Worm (Caenorhabditis elegans): ENCODE measurements around the gene far-8.

The far-8 gene

ce11 chrIII:879634-880033 lies 36.9 kb downstream of the far-8 start, which contains the start of the genes T24C4.5 and ucr-2.3:
TSS of gene T24C4.5 (minus strand) at chrIII:879734.
TSS of gene ucr-2.3 (plus strand) at chrIII:879860.
- TF ChIP-seq lin-39 (tag; optimal IDR thresholded peaks at IDR 0.05) (no peak), lsy-12 (tag; optimal IDR thresholded peaks at IDR 0.05) (no peak), elt-2 (tag; optimal IDR thresholded peaks at IDR 0.05) (no peak), ceh-9 (tag; optimal IDR thresholded peaks at IDR 0.05) (no peak), snpc-4 (tag; optimal IDR thresholded peaks at IDR 0.05) (no peak), fkh-10 (GFP tag; optimal IDR thresholded peaks at IDR 0.05) (no peak), egl-27 (tag; optimal IDR thresholded peaks at IDR 0.05) (no peak), nhr-76 (tag; optimal IDR thresholded peaks at IDR 0.05) (no peak), tbx-2 (tag; optimal IDR thresholded peaks at IDR 0.05) (no peak), ama-1 (optimal IDR thresholded peaks at IDR 0.05) (no peak), unc-39 (tag; optimal IDR thresholded peaks at IDR 0.05) (no peak), daf-12 (tag; optimal IDR thresholded peaks at IDR 0.05) (no peak)

DNA sequence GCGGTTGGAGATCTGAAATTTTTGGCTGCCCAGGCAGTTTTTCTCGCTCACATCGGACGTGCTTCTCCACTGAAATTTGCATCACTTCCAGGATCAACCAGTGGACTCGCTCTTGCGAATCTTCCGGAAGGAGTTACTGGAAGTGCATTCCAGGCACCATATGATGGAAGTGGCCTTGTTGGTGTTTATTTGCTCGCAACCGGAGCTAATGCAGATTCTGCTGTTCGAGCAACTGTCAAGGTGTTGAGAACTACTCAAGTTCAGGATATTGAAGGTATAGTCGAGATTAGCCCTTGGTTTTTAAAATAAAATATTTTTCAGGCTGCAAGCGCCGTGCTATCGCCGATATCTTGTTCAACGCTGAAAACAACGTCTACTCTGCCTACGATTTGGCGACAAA lies 38.1 kb downstream of the far-8 start:
- no peak for TF ChIP-seq ceh-16 (tag; optimal IDR thresholded peaks at IDR 0.05)
- no peak for TF ChIP-seq lsy-12 (tag; optimal IDR thresholded peaks at IDR 0.05)
- peak; percentile 8 for TF ChIP-seq nhr-43 (tag; optimal IDR thresholded peaks at IDR 0.05; ENCODE audit: poor library complexity, severe bottlenecking)

DNA sequence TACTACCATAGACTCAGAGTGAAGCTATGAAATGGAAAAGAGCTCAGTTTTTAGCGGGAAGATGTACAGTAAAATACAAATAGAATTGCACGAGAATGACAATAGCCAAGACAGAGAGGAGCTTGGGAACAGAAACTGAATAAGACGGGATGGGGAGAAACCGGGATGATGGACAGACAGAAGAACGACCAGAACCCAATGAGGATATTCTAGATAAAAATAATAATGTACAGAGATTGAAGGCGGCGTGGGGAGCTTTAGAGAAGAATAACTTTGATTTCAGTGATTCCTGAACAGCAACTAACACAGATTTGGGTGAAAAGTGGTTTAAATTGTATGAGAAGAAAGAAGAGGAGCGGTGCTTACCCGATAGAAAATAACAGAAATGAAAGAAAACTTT lies 38.7 kb downstream of the far-8 start:
- TF ChIP-seq hmg-11 (tag; optimal IDR thresholded peaks at IDR 0.05) (no peak), daf-12 (tag; optimal IDR thresholded peaks at IDR 0.05) (no peak), nfya-1 (tag; optimal IDR thresholded peaks at IDR 0.05; ENCODE audit: insufficient read depth) (no peak), eor-1 (tag; optimal IDR thresholded peaks at IDR 0.05) (no peak), nhr-43 (tag; optimal IDR thresholded peaks at IDR 0.05; ENCODE audit: poor library complexity, severe bottlenecking) (no peak), ceh-82 (tag; optimal IDR thresholded peaks at IDR 0.05) (no peak), aly-2 (tag; optimal IDR thresholded peaks at IDR 0.05) (no peak), snpc-4 (tag; optimal IDR thresholded peaks at IDR 0.05) (no peak), ceh-16 (tag; optimal IDR thresholded peaks at IDR 0.05) (no peak), jun-1 (tag; optimal IDR thresholded peaks at IDR 0.05) (no peak), mdl-1 (tag; optimal IDR thresholded peaks at IDR 0.05) (no peak), tbx-2 (tag; optimal IDR thresholded peaks at IDR 0.05) (no peak), nhr-76 (tag; optimal IDR thresholded peaks at IDR 0.05) (no peak), ZK546.5 (tag; optimal IDR thresholded peaks at IDR 0.05) (no peak), fos-1 (tag; optimal IDR thresholded peaks at IDR 0.05) (no peak), nhr-237 (tag; optimal IDR thresholded peaks at IDR 0.05) (no peak), nhr-28 (tag; optimal IDR thresholded peaks at IDR 0.05) (no peak), lin-15B (tag; optimal IDR thresholded peaks at IDR 0.05) (no peak)

- TF ChIP-seq lsy-12 (tag; optimal IDR thresholded peaks at IDR 0.05) (no peak), elt-1 (tag; optimal IDR thresholded peaks at IDR 0.05) (no peak), nhr-77 (tag; optimal IDR thresholded peaks at IDR 0.05) (no peak), nhr-25 (tag; optimal IDR thresholded peaks at IDR 0.05) (no peak), aly-2 (tag; optimal IDR thresholded peaks at IDR 0.05) (no peak), pha-4 (tag; optimal IDR thresholded peaks at IDR 0.05) (no peak), mml-1 (tag; optimal IDR thresholded peaks at IDR 0.05) (no peak), ztf-4 (tag; optimal IDR thresholded peaks at IDR 0.05) (no peak), nhr-12 (tag; optimal IDR thresholded peaks at IDR 0.05) (no peak), ceh-28 (tag; optimal IDR thresholded peaks at IDR 0.05) (no peak), eor-1 (tag; optimal IDR thresholded peaks at IDR 0.05) (no peak), nhr-23 (tag; optimal IDR thresholded peaks at IDR 0.05) (no peak)
Measured at ce11 chrIII:883595-883994, 40.9 kb downstream of the far-8 start.

DNA sequence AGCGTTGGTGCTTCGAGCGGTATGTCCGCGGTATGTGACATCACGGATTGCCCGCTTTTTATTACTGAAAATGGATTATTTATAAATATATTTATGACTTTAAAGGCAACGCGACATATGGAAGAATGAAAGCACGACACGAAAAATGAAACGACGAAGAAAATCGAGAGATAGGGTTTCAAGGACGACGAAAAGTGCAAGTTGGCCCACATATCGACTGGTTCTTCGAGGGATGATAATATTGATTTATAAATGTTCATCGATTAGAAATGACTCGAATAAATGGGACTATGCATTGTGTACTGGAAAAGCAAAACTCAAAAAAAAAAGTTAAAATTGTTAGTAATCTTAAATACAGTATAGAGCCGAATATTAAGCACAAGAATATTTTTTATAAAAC lies 44.0 kb downstream of the far-8 start, which contains the start of gene zer-1:
zer-1 (minus strand) TSS at position 68 of the 400 bp plus-strand sequence.
- TF ChIP-seq ceh-28 (tag; optimal IDR thresholded peaks at IDR 0.05) (peak; percentile 67), nhr-25 (tag; optimal IDR thresholded peaks at IDR 0.05) (peak; percentile 24), ama-1 (optimal IDR thresholded peaks at IDR 0.05) (peak; percentile 21), ztf-4 (tag; optimal IDR thresholded peaks at IDR 0.05) (no peak), snpc-4 (tag; optimal IDR thresholded peaks at IDR 0.05) (no peak), jun-1 (tag; optimal IDR thresholded peaks at IDR 0.05) (no peak), skn-1 (tag; optimal IDR thresholded peaks at IDR 0.05) (no peak), R02D3.7 (tag; optimal IDR thresholded peaks at IDR 0.05) (no peak), ZK546.5 (tag; optimal IDR thresholded peaks at IDR 0.05) (no peak), nhr-23 (tag; optimal IDR thresholded peaks at IDR 0.05) (peak; percentile 37), tbx-2 (tag; optimal IDR thresholded peaks at IDR 0.05) (no peak), daf-12 (tag; optimal IDR thresholded peaks at IDR 0.05) (no peak)

Data from whole organism, L3 larva.